Worm (Caenorhabditis elegans): ENCODE measurements around the gene ccch-1.

The ccch-1 gene

DNA sequence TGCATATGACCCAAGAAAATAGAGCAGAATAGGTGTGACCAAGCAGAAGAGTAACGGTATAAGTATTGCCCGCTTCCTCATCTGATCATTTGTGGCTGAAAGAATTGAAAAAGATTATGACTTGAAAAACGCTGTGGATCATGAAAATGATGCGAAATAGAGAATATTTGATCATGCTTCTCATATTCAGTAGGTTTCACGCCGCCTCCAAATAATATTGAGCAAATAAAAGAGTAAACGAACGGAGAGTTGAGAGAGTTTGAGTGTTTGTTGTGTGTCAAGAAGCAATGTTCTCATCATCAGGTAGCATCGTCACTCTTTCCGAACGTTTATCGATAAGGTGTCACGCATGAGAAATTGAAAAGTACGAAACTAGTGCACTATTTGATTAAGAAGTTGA, 31.3 kb upstream of the ccch-1 start, which contains the start of gene htrl-1:
htrl-1 (minus strand) TSS at position 101 of the 400 bp plus-strand sequence.
- TF ChIP-seq klf-2 (GFP tag; conservative IDR thresholded peaks at IDR 0.05) = no peak
- TF ChIP-seq ztf-29 (GFP tag; IDR thresholded peaks at IDR 0.05) = no peak
- TF ChIP-seq T22C8.4 (GFP tag; IDR thresholded peaks at IDR 0.05) = no peak
- TF ChIP-seq ztf-23 (GFP tag; IDR thresholded peaks at IDR 0.05) = no peak
- no peak for TF ChIP-seq tab-1 (GFP tag; IDR thresholded peaks at IDR 0.05)
- no peak for TF ChIP-seq cog-1 (tag; optimal IDR thresholded peaks at IDR 0.05)
- no peak for TF ChIP-seq med-1 (GFP tag; optimal IDR thresholded peaks at IDR 0.05; ENCODE audit: insufficient read depth)
- no peak for TF ChIP-seq ref-1 (GFP tag; conservative IDR thresholded peaks at IDR 0.05)
- TF ChIP-seq flt-1 (GFP tag; IDR thresholded peaks at IDR 0.05) = no peak

DNA sequence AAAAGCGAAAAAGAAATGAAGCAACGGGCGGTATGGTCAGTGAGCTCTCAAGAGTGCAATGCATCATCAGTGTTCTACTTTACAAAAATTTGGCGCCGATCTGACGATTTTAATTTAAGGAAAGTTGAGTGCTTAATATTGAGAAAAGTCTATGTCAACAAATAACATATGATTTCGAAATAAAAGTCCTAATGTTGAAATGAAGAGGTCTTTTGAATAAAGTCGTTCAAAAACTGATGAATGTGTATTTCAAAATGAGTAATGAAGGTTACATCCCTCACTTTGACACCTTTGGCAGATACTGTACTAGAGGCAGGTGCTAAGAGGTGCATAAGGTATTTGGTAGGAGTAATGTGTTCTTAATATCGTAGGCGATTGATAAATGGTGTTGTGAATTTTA, 30.2 kb upstream of the ccch-1 start:
- TF ChIP-seq ref-1 (GFP tag; conservative IDR thresholded peaks at IDR 0.05) (no peak), cog-1 (tag; optimal IDR thresholded peaks at IDR 0.05) (no peak), ztf-29 (GFP tag; IDR thresholded peaks at IDR 0.05) (no peak), flt-1 (GFP tag; IDR thresholded peaks at IDR 0.05) (no peak), ztf-23 (GFP tag; IDR thresholded peaks at IDR 0.05) (no peak), T22C8.4 (GFP tag; IDR thresholded peaks at IDR 0.05) (no peak), tab-1 (GFP tag; IDR thresholded peaks at IDR 0.05) (no peak), med-1 (GFP tag; optimal IDR thresholded peaks at IDR 0.05; ENCODE audit: insufficient read depth) (no peak), klf-2 (GFP tag; conservative IDR thresholded peaks at IDR 0.05) (no peak)

DNA sequence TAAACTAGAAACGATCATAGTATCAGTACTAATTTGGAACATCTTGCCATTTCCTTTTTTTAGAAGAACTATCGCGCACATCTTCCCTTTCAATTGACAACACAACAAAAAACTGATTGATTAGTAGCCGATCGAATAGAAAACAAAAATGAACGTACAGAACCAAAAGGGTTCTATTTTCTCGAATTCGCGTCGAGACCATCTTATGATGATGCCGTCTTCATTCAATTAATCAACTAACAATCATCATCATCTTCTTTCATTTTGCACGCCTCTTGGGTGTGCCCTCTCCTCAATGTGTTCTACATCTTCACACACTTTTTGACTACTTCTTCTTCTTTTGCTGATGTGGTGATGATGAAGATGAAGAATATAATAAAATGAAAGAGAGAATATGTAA, 27.8 kb upstream of the ccch-1 start:
- TF ChIP-seq ztf-29 (GFP tag; IDR thresholded peaks at IDR 0.05) (no peak), ref-1 (GFP tag; conservative IDR thresholded peaks at IDR 0.05) (no peak), T22C8.4 (GFP tag; IDR thresholded peaks at IDR 0.05) (no peak), cog-1 (tag; optimal IDR thresholded peaks at IDR 0.05) (no peak), med-1 (GFP tag; optimal IDR thresholded peaks at IDR 0.05; ENCODE audit: insufficient read depth) (no peak), flt-1 (GFP tag; IDR thresholded peaks at IDR 0.05) (no peak), ztf-23 (GFP tag; IDR thresholded peaks at IDR 0.05) (no peak), klf-2 (GFP tag; conservative IDR thresholded peaks at IDR 0.05) (no peak), tab-1 (GFP tag; IDR thresholded peaks at IDR 0.05) (no peak)

DNA sequence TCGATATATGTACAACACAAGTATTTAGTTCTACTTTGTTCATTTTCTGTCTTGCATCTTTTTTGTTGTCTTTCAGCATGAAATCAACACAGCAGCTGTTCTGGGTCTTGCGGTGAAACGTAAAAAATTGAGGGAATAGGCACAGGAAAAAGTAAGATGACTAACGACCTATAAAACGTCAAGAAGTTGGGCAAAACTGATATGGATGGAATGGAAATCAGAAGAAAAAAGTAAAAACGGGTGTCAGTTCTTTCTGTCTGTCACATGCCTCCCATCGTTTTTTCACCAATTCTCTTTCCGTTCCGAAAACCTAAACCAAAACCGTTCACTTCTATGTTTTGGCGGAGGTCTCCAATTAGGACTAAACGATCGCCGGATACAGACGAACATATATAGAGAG, 26.7 kb upstream of the ccch-1 start:
- no peak for TF ChIP-seq klf-2 (GFP tag; conservative IDR thresholded peaks at IDR 0.05)
- TF ChIP-seq ztf-23 (GFP tag; IDR thresholded peaks at IDR 0.05) = no peak
- TF ChIP-seq ref-1 (GFP tag; conservative IDR thresholded peaks at IDR 0.05) = no peak
- TF ChIP-seq med-1 (GFP tag; optimal IDR thresholded peaks at IDR 0.05; ENCODE audit: insufficient read depth) = no peak
- no peak for TF ChIP-seq flt-1 (GFP tag; IDR thresholded peaks at IDR 0.05)
- no peak for TF ChIP-seq ztf-29 (GFP tag; IDR thresholded peaks at IDR 0.05)
- no peak for TF ChIP-seq T22C8.4 (GFP tag; IDR thresholded peaks at IDR 0.05)
- TF ChIP-seq cog-1 (tag; optimal IDR thresholded peaks at IDR 0.05) = no peak
- no peak for TF ChIP-seq tab-1 (GFP tag; IDR thresholded peaks at IDR 0.05)

DNA sequence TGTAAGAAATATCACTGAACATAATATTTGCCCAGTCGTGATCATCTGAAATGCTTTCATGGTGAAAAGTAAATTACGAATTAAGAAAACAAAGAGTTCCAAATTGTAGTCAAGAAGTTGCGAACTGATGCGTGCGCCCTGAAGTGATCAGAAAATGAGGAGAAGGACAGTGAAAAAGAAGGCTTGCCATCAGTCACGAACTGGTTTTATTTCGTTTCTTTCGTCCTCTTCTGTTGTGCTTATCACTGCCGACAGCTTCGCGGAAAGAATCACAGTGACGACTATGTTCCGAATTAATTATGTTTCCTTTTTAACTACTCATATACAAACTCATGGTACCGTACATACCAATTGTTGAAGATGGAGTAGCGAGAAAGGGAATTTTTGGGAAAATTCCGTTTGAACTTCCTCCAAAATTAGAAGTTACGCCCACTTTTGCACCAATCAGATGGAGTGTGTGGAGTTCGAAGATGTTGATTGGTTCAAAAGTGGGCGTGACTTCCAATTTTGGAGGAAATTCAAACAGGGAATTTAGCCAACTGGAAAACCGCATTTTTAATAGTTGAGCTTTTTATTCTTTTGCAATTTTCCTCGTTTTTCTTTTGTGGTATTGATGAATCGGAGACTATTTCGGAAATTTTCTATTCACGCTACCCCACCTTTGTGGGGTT, 24.4 kb upstream of the ccch-1 start, which contains the start of gene C55A6.12:
C55A6.12 (minus strand) TSS at position 51 of the 671 bp plus-strand sequence.
- TF ChIP-seq ztf-23 (GFP tag; IDR thresholded peaks at IDR 0.05) = 0 out of 2 replicates have a peak, but pooled peaks have one; percentile 32
- TF ChIP-seq med-1 (GFP tag; optimal IDR thresholded peaks at IDR 0.05; ENCODE audit: insufficient read depth) = no peak

DNA sequence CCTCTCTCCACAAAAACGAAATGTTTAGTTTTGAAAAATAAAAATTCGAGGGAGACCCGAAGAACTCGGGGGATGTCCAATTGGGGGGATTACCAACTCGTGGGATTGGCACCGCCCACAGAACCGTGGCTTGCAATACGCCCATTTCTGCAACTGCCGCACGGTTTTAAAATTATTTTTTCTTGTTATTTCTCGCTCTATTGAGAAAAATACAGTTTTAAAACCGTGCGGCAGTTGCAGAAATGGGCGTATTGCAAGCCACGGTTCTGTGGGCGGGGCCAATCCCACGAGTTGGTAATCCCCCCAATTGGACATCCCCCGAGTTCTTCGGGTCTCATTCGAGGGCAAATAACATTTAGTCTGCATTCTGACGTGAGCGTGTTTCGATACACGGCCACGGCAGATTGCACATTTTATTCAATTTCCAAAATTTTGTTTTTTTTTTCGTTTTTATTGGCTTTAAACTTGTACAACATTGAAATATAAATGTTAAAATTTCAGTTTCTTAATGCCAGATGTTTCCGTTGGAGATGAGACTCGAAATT, 22.7 kb upstream of the ccch-1 start, which contains the start of the genes C55A6.1 and C55A6.10:
C55A6.1 (minus strand) TSS at position 116 of the 545 bp plus-strand sequence.
C55A6.10 (plus strand) TSS at position 495 of the 545 bp plus-strand sequence.
- peak; percentile 68; the same call in 1 of the 2 replicates for TF ChIP-seq ztf-23 (GFP tag; IDR thresholded peaks at IDR 0.05)
- TF ChIP-seq flt-1 (GFP tag; IDR thresholded peaks at IDR 0.05) = 0 out of 2 replicates have a peak, but pooled peaks have one; percentile 24
- peak; percentile 1 for TF ChIP-seq cog-1 (tag; optimal IDR thresholded peaks at IDR 0.05)
- 0 out of 2 replicates have a peak, but pooled peaks have one; percentile 39 for TF ChIP-seq tab-1 (GFP tag; IDR thresholded peaks at IDR 0.05)

DNA sequence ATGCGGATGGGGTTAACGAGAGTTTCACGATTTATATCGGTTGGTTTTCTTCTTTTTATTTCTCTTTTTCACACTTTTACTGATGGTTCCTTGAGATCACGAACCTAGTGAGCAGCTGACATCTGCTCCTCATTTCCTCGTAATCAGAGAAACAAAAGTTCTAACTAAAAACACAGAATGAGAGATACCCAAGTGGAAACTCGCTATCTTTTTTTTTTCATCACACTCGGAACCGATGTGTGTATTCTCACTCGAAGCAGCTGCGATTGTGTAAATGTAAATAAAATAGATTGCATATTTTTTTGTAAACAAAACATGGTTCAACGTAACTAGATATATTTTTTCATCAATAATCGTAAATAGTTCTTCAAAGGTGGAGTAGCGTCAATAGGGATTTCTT, 21.3 kb upstream of the ccch-1 start:
- TF ChIP-seq ref-1 (GFP tag; conservative IDR thresholded peaks at IDR 0.05) = no peak
- no peak for TF ChIP-seq ztf-29 (GFP tag; IDR thresholded peaks at IDR 0.05)
- no peak for TF ChIP-seq tab-1 (GFP tag; IDR thresholded peaks at IDR 0.05)
- TF ChIP-seq T22C8.4 (GFP tag; IDR thresholded peaks at IDR 0.05) = no peak
- TF ChIP-seq med-1 (GFP tag; optimal IDR thresholded peaks at IDR 0.05; ENCODE audit: insufficient read depth) = no peak
- no peak for TF ChIP-seq klf-2 (GFP tag; conservative IDR thresholded peaks at IDR 0.05)
- TF ChIP-seq cog-1 (tag; optimal IDR thresholded peaks at IDR 0.05) = no peak
- TF ChIP-seq ztf-23 (GFP tag; IDR thresholded peaks at IDR 0.05) = no peak
- no peak for TF ChIP-seq flt-1 (GFP tag; IDR thresholded peaks at IDR 0.05)

DNA sequence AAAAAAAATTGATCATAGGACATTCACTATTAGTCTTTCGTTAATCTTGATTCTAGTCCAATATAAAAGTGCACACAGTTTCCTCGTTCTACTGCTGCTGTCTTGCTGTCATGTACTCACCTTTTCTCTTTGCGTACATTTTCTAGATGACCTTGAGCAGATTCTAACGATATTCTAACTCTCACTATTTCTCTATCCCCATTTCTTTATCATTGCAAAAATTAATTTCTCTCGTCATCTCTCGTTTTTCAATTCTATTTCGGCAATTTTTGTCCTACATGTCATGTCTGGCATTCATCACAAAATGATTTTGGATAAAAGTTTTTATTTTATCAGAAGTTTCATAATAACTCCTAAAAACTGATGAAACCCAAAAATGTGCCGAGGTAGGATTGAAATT, 18.9 kb upstream of the ccch-1 start, which contains the start of gene ttll-5:
ttll-5 (plus strand) TSS at position 288 of the 400 bp plus-strand sequence.
- TF ChIP-seq T22C8.4 (GFP tag; IDR thresholded peaks at IDR 0.05) = no peak
- no peak for TF ChIP-seq flt-1 (GFP tag; IDR thresholded peaks at IDR 0.05)
- TF ChIP-seq ref-1 (GFP tag; conservative IDR thresholded peaks at IDR 0.05) = no peak
- TF ChIP-seq tab-1 (GFP tag; IDR thresholded peaks at IDR 0.05) = no peak
- TF ChIP-seq med-1 (GFP tag; optimal IDR thresholded peaks at IDR 0.05; ENCODE audit: insufficient read depth) = no peak
- no peak for TF ChIP-seq klf-2 (GFP tag; conservative IDR thresholded peaks at IDR 0.05)
- no peak for TF ChIP-seq cog-1 (tag; optimal IDR thresholded peaks at IDR 0.05)
- TF ChIP-seq ztf-29 (GFP tag; IDR thresholded peaks at IDR 0.05) = no peak
- TF ChIP-seq ztf-23 (GFP tag; IDR thresholded peaks at IDR 0.05) = no peak

DNA sequence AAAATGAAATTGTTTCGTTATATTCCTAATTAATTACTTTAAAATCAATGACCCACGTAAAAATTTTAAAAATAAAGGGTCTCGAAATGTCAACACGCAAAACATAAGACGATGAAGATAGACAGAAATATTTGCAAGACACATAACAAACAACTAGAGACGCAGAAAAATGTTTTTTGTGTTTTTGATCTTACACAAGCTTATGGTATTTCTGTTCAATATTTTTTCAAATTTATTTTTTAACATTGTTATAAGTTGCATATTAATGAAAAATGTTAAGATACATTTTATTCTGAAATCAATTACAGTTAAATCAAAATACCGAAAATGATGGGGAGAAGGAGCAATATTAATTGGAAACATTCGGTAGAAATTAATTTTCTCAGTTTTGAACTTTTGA, 14.2 kb upstream of the ccch-1 start, which contains the start of gene C55A6.3:
C55A6.3 (minus strand) TSS at position 101 of the 400 bp plus-strand sequence.
- no peak for TF ChIP-seq klf-2 (GFP tag; conservative IDR thresholded peaks at IDR 0.05)
- TF ChIP-seq med-1 (GFP tag; optimal IDR thresholded peaks at IDR 0.05; ENCODE audit: insufficient read depth) = no peak
- no peak for TF ChIP-seq cog-1 (tag; optimal IDR thresholded peaks at IDR 0.05)
- TF ChIP-seq flt-1 (GFP tag; IDR thresholded peaks at IDR 0.05) = no peak
- TF ChIP-seq T22C8.4 (GFP tag; IDR thresholded peaks at IDR 0.05) = no peak
- no peak for TF ChIP-seq ztf-29 (GFP tag; IDR thresholded peaks at IDR 0.05)
- no peak for TF ChIP-seq tab-1 (GFP tag; IDR thresholded peaks at IDR 0.05)
- no peak for TF ChIP-seq ztf-23 (GFP tag; IDR thresholded peaks at IDR 0.05)
- no peak for TF ChIP-seq ref-1 (GFP tag; conservative IDR thresholded peaks at IDR 0.05)

All from whole organism, midembryonic.